Fruit fly (Drosophila melanogaster) whole organism, embryonic: Measurements from ENCODE around the gene TwdlV.

ENCODE experiments used
- Aef1 ChIP-seq: fragments of 200-800 bp; sonication (Bioruptor generic); IDR thresholded peaks from 3 replicates; pipeline ENCODE4 v1.3.6; 2022; ENCODE audit warnings: missing biosample characterization, missing genetic modification characterization
- C15 ChIP-seq: fragments of 200-800 bp; sonication (Bioruptor generic); IDR thresholded peaks from 3 replicates; pipeline ENCODE4 v1.3.6; 2022; ENCODE audit warnings: missing biosample characterization, missing genetic modification characterization
- CG11696 ChIP-seq: fragments of 200-800 bp; sonication (Bioruptor generic); IDR thresholded peaks from 2 replicates; pipeline ENCODE4 v1.3.6; 2022; ENCODE audit warnings: missing biosample characterization, missing genetic modification characterization
- CG12155 ChIP-seq: fragments of 200-800 bp; sonication (Bioruptor generic); optimal IDR thresholded peaks from 3 replicates; lab custom pipeline; 2016; ENCODE audit warnings: missing biosample characterization, missing genetic modification characterization
- CG12769 ChIP-seq: fragments of 200-800 bp; sonication (Bioruptor generic); optimal IDR thresholded peaks from 2 replicates; lab custom pipeline; 2019; ENCODE audit warnings: missing biosample characterization, mild to moderate bottlenecking, missing genetic modification characterization, moderate library complexity
- CG13775 ChIP-seq: fragments of 200-800 bp; sonication (Bioruptor generic); optimal IDR thresholded peaks from 3 replicates; lab custom pipeline; 2017; ENCODE audit warnings: missing biosample characterization, mild to moderate bottlenecking, missing genetic modification characterization
- CG16863 ChIP-seq: fragments of 200-800 bp; sonication (Bioruptor generic); optimal IDR thresholded peaks from 3 replicates; lab custom pipeline; 2016; ENCODE audit warnings: missing biosample characterization, missing genetic modification characterization
- CG17361 ChIP-seq: fragments of 200-800 bp; sonication (Bioruptor generic); IDR thresholded peaks from 3 replicates; pipeline ENCODE4 v1.3.6; 2022; ENCODE audit warnings: missing biosample characterization, missing genetic modification characterization
- CG18764 ChIP-seq: fragments of 200-800 bp; sonication (Bioruptor generic); optimal IDR thresholded peaks from 3 replicates; lab custom pipeline; 2016; ENCODE audit warnings: missing biosample characterization, missing genetic modification characterization
- CG33557 ChIP-seq: fragments of 200-800 bp; sonication (Bioruptor generic); optimal IDR thresholded peaks from 2 replicates; lab custom pipeline; 2019; ENCODE audit warnings: missing biosample characterization, mild to moderate bottlenecking, missing genetic modification characterization, moderate library complexity
- CG42726 ChIP-seq: fragments of 200-800 bp; sonication (Bioruptor generic); IDR thresholded peaks from 2 replicates; pipeline ENCODE4 v1.3.6; 2022; ENCODE audit warnings: missing biosample characterization, missing genetic modification characterization; ENCODE audit not compliant: partially characterized antibody
- CG6175 ChIP-seq: fragments of 200-800 bp; sonication (Bioruptor generic); IDR thresholded peaks from 3 replicates; pipeline ENCODE4 v1.3.6; 2022; ENCODE audit warnings: missing biosample characterization, missing genetic modification characterization
- CG7372 ChIP-seq: fragments of 200-800 bp; sonication (Bioruptor generic); IDR thresholded peaks from 2 replicates; pipeline ENCODE4 v1.3.6; 2022; ENCODE audit warnings: missing biosample characterization, missing genetic modification characterization
- CG7839 ChIP-seq: fragments of 200-800 bp; sonication (Bioruptor generic); optimal IDR thresholded peaks from 3 replicates; lab custom pipeline; 2018; ENCODE audit warnings: missing biosample characterization, mild to moderate bottlenecking, missing genetic modification characterization, moderate library complexity
- CG8281 ChIP-seq: fragments of 200-800 bp; sonication (Bioruptor generic); optimal IDR thresholded peaks from 2 replicates; lab custom pipeline; 2018; ENCODE audit warnings: missing biosample characterization, mild to moderate bottlenecking, missing genetic modification characterization, moderate library complexity
- CHES-1-like ChIP-seq: fragments of 200-800 bp; sonication (Bioruptor generic); optimal IDR thresholded peaks from 2 replicates; lab custom pipeline; 2016; ENCODE audit warnings: missing biosample characterization, missing genetic modification characterization
- Dbx ChIP-seq: fragments of 200-800 bp; sonication (Bioruptor generic); IDR thresholded peaks from 3 replicates; pipeline ENCODE4 v1.3.6; 2022; ENCODE audit warnings: missing biosample characterization, missing genetic modification characterization
- E2f2 ChIP-seq: fragments of 200-800 bp; sonication (Bioruptor generic); IDR thresholded peaks from 2 replicates; pipeline ENCODE4 v1.3.6; 2022; ENCODE audit warnings: missing biosample characterization, missing genetic modification characterization
- Ets97D ChIP-seq: fragments of 200-800 bp; sonication (Bioruptor generic); optimal IDR thresholded peaks from 3 replicates; lab custom pipeline; 2016; ENCODE audit warnings: missing biosample characterization, missing genetic modification characterization
- Fer3 ChIP-seq: fragments of 200-800 bp; sonication (Bioruptor generic); optimal IDR thresholded peaks from 2 replicates; lab custom pipeline; 2018; ENCODE audit warnings: missing biosample characterization, mild to moderate bottlenecking, missing genetic modification characterization, moderate library complexity
- HHEX ChIP-seq: fragments of 200-800 bp; sonication (Bioruptor generic); optimal IDR thresholded peaks from 3 replicates; lab custom pipeline; 2017; ENCODE audit warnings: missing biosample characterization, mild to moderate bottlenecking, missing genetic modification characterization, missing genetic modification reagents
- Hand ChIP-seq: fragments of 200-800 bp; sonication (Bioruptor generic); optimal IDR thresholded peaks from 2 replicates; lab custom pipeline; 2017; ENCODE audit warnings: mild to moderate bottlenecking, missing biosample characterization, missing genetic modification reagents, missing genetic modification characterization
- Hey ChIP-seq: fragments of 200-800 bp; sonication (Bioruptor generic); optimal IDR thresholded peaks from 3 replicates; lab custom pipeline; 2018; ENCODE audit warnings: missing biosample characterization, mild to moderate bottlenecking, missing genetic modification characterization
- Hr3 ChIP-seq: fragments of 200-800 bp; sonication (Bioruptor generic); optimal IDR thresholded peaks from 3 replicates; lab custom pipeline; 2016; ENCODE audit warnings: missing biosample characterization, missing genetic modification characterization
- Med ChIP-seq: fragments of 200-800 bp; sonication (Bioruptor generic); peaks from one replicate; lab custom pipeline; 2016; ENCODE audit warnings: missing biosample characterization, missing genetic modification characterization, mild to moderate bottlenecking, inconsistent platforms, moderate library complexity
- NC2α ChIP-seq: fragments of 200-800 bp; sonication (Bioruptor generic); optimal IDR thresholded peaks from 2 replicates; lab custom pipeline; 2016; ENCODE audit warnings: missing biosample characterization, missing genetic modification characterization
- Ptx1 ChIP-seq: fragments of 200-800 bp; sonication (Bioruptor generic); IDR thresholded peaks from 2 replicates; pipeline ENCODE4 v1.3.6; 2022; ENCODE audit warnings: missing biosample characterization, missing genetic modification characterization
- Vsx1 ChIP-seq: fragments of 200-800 bp; sonication (Bioruptor generic); optimal IDR thresholded peaks from 2 replicates; lab custom pipeline; 2017; ENCODE audit warnings: missing biosample characterization, mild to moderate bottlenecking, missing genetic modification characterization, missing genetic modification reagents
- al ChIP-seq: fragments of 200-800 bp; sonication (Bioruptor generic); IDR thresholded peaks from 2 replicates; pipeline ENCODE4 v1.3.6; 2022; ENCODE audit warnings: missing biosample characterization, missing genetic modification characterization
- bcd ChIP-seq: fragments of 200-800 bp; sonication (Bioruptor generic); optimal IDR thresholded peaks from 2 replicates; lab custom pipeline; 2017; ENCODE audit warnings: missing biosample characterization, mild to moderate bottlenecking, missing genetic modification characterization
- cas ChIP-seq: fragments of 200-800 bp; sonication (Bioruptor generic); IDR thresholded peaks from 2 replicates; pipeline ENCODE4 v1.3.6; 2022; ENCODE audit warnings: missing biosample characterization, missing genetic modification characterization
- cato ChIP-seq: fragments of 200-800 bp; sonication (Bioruptor generic); optimal IDR thresholded peaks from 2 replicates; lab custom pipeline; 2016; ENCODE audit warnings: missing biosample characterization, missing genetic modification characterization, borderline replicate concordance
- crc ChIP-seq: fragments of 200-800 bp; sonication (Bioruptor generic); optimal IDR thresholded peaks from 2 replicates; lab custom pipeline; 2016; ENCODE audit warnings: missing biosample characterization, missing genetic modification characterization
- dmrt99B ChIP-seq: fragments of 200-800 bp; sonication (Bioruptor generic); optimal IDR thresholded peaks from 2 replicates; lab custom pipeline; 2018; ENCODE audit warnings: missing biosample characterization, mild to moderate bottlenecking, missing genetic modification characterization, moderate library complexity
- dpn ChIP-seq, 2 experiments: fragments of 200-800 bp; sonication (Bioruptor generic); optimal IDR thresholded peaks; 3 replicates each; lab custom pipeline; 2016; ENCODE audit warnings: missing biosample characterization in 2 of 2, missing genetic modification characterization in 2 of 2
- gt ChIP-seq: fragments of 200-800 bp; sonication (Bioruptor generic); IDR thresholded peaks from 2 replicates; pipeline ENCODE4 v1.3.6; 2022; ENCODE audit warnings: missing biosample characterization, missing genetic modification characterization
- lmd ChIP-seq: fragments of 200-800 bp; sonication (Bioruptor generic); IDR thresholded peaks from 2 replicates; pipeline ENCODE4 v1.3.6; 2022; ENCODE audit warnings: missing biosample characterization, missing genetic modification characterization
- lov ChIP-seq, 2 experiments: fragments of 200-800 bp in 1 of 2; fragments of >200 bp in 1 of 2; sonication (Bioruptor generic) in 1 of 2; IDR thresholded peaks in 1 of 2; optimal IDR thresholded peaks in 1 of 2; 2 replicates in 1 of 2; 3 replicates in 1 of 2; pipeline versions ENCODE4 v1.3.6 to Lab custom; 2017 to 2022; ENCODE audit warnings: missing biosample characterization in 1 of 2, missing genetic modification characterization in 1 of 2
- luna ChIP-seq: fragments of 200-800 bp; sonication (Bioruptor generic); optimal IDR thresholded peaks from 2 replicates; lab custom pipeline; 2016; ENCODE audit warnings: missing biosample characterization, missing genetic modification characterization
- mam ChIP-seq: fragments of 200-800 bp; sonication (Bioruptor generic); optimal IDR thresholded peaks from 3 replicates; lab custom pipeline; 2016; ENCODE audit warnings: missing biosample characterization, missing genetic modification characterization
- nau ChIP-seq: fragments of 200-800 bp; sonication (Bioruptor generic); optimal IDR thresholded peaks from 3 replicates; lab custom pipeline; 2017; ENCODE audit warnings: missing biosample characterization, mild to moderate bottlenecking, missing genetic modification characterization, missing genetic modification reagents
- nerfin-1 ChIP-seq: fragments of 200-800 bp; sonication (Bioruptor generic); optimal IDR thresholded peaks from 3 replicates; lab custom pipeline; 2019; ENCODE audit warnings: missing biosample characterization, mild to moderate bottlenecking, missing genetic modification characterization, moderate library complexity
- nmo ChIP-seq: fragments of 200-800 bp; sonication (Bioruptor generic); optimal IDR thresholded peaks from 2 replicates; lab custom pipeline; 2018; ENCODE audit warnings: missing biosample characterization, mild to moderate bottlenecking, missing genetic modification characterization, moderate library complexity
- pb ChIP-seq: fragments of 200-800 bp; sonication (Bioruptor generic); optimal IDR thresholded peaks from 3 replicates; lab custom pipeline; 2016; ENCODE audit warnings: missing biosample characterization, missing genetic modification characterization
- phol ChIP-seq: fragments of 200-800 bp; sonication (Bioruptor generic); optimal IDR thresholded peaks from 3 replicates; lab custom pipeline; 2018; ENCODE audit warnings: missing biosample characterization, mild to moderate bottlenecking, missing genetic modification characterization, moderate library complexity
- salm ChIP-seq: fragments of 200-800 bp; sonication (Bioruptor generic); optimal IDR thresholded peaks from 2 replicates; lab custom pipeline; 2018; ENCODE audit warnings: missing biosample characterization, mild to moderate bottlenecking, missing genetic modification characterization
- scrt ChIP-seq: fragments of 200-800 bp; sonication (Bioruptor generic); optimal IDR thresholded peaks from 2 replicates; lab custom pipeline; 2018; ENCODE audit warnings: missing biosample characterization, mild to moderate bottlenecking, missing genetic modification characterization, moderate library complexity
- slou ChIP-seq: fragments of 200-800 bp; sonication (Bioruptor generic); optimal IDR thresholded peaks from 3 replicates; lab custom pipeline; 2016; ENCODE audit warnings: missing biosample characterization, missing genetic modification characterization
- tgo ChIP-seq: fragments of 200-800 bp; sonication (Bioruptor generic); IDR thresholded peaks from 3 replicates; pipeline ENCODE4 v1.3.6; 2022; ENCODE audit warnings: missing biosample characterization, missing genetic modification characterization
- tup ChIP-seq: fragments of 200-800 bp; sonication (Bioruptor generic); optimal IDR thresholded peaks from 2 replicates; lab custom pipeline; 2016; ENCODE audit warnings: missing biosample characterization, mild to moderate bottlenecking, missing genetic modification characterization, moderate library complexity

TwdlV gene

DNA sequence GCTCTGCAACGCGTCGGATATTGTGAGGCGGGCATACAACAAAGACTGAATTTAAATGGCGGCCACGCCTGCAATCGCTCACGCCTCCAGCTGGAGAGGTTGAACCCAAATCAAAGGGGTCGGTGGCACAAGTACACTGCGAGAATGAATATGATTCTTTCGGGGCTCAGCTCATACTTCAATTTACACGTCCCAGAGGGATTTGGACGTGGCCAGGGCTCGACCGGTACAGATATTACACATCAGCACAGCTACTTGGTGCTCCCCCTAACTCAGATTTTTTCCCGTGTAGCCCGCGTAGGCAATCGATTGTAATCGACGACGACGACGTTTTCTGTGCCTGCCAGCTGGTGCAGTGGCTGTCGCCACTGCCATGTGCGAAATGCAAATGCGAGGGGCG lies 40.5 kb upstream of the TwdlV start (continued):
- TF ChIP-seq CG42726 (no peak), gt (peak; percentile 75; the same call in 1 of the 2 replicates), dpn (GFP tag; optimal IDR thresholded peaks at IDR 0.05; lab: Kevin White, UChicago) (peak; percentile 58 to 86), CG12155 (GFP tag; lab: Kevin White, UChicago) (peak; percentile 48), NC2α (GFP tag; lab: Kevin White, UChicago) (peak; percentile 34), CG33557 (no peak), cato (GFP tag; lab: Kevin White, UChicago) (peak; percentile 47), nerfin-1 (tag; lab: Kevin White, UChicago) (peak; percentile 57), CG18764 (GFP tag; lab: Kevin White, UChicago) (peak; percentile 60), CG11696 (GFP tag; lab: Robert Waterston, UW) (peak; percentile 61), lmd (peak; percentile 90), nau (GFP tag; lab: Kevin White, UChicago) (peak; percentile 66), slou (GFP tag; lab: Kevin White, UChicago) (peak; percentile 35), CG12769 (tag; lab: Kevin White, UChicago) (peak; percentile 86), C15 (GFP tag; lab: Robert Waterston, UW) (peak; percentile 45; the same call in 1 of the 3 replicates), CHES-1-like (GFP tag; lab: Kevin White, UChicago) (peak; percentile 39), CG7839 (peak; percentile 84), dmrt99B (peak; percentile 91), salm (peak; percentile 60), CG6175 (GFP tag; lab: Robert Waterston, UW) (peak; percentile 83), tup (GFP tag; lab: Kevin White, UChicago) (peak; percentile 32), CG13775 (peak; percentile 12), crc (GFP tag; lab: Kevin White, UChicago) (peak; percentile 32), mam (GFP tag; lab: Kevin White, UChicago) (peak; percentile 66), Ets97D (GFP tag; lab: Kevin White, UChicago) (no peak), cas (no peak), phol (tag; lab: Kevin White, UChicago) (peak; percentile 77), Hey (tag; lab: Kevin White, UChicago) (peak; percentile 16), HHEX (peak; percentile 81), luna (GFP tag; lab: Kevin White, UChicago) (no peak), Med (GFP tag; lab: Kevin White, UChicago) (peak; percentile 98), Hand (GFP tag; lab: Kevin White, UChicago) (no peak), Hr3 (GFP tag; lab: Kevin White, UChicago) (peak; percentile 70), Fer3 (tag; lab: Kevin White, UChicago) (peak; percentile 64), CG7372 (GFP tag; lab: Robert Waterston, UW) (peak; percentile 85), Ptx1 (GFP tag; lab: Robert Waterston, UW) (peak; percentile 94), E2f2 (GFP tag; lab: Robert Waterston, UW) (peak; percentile 52), CG16863 (GFP tag; lab: Kevin White, UChicago) (peak; percentile 74), CG17361 (GFP tag; lab: Robert Waterston, UW) (peak; percentile 68; the same call in 1 of the 3 replicates), CG8281 (tag; lab: Kevin White, UChicago) (peak; percentile 36), lov (optimal IDR thresholded peaks at IDR 0.05; lab: Kevin White, UChicago) (no peak), lov (GFP tag; IDR thresholded peaks at IDR 0.05; lab: Robert Waterston, UW) (peak; percentile 86), bcd (GFP tag; lab: Kevin White, UChicago) (peak; percentile 76), tgo (GFP tag; lab: Robert Waterston, UW) (peak; percentile 90), nmo (GFP tag; lab: Kevin White, UChicago) (peak; percentile 80), Dbx (GFP tag; lab: Robert Waterston, UW) (peak; percentile 51; the same call in 1 of the 3 replicates), al (GFP tag; lab: Robert Waterston, UW) (peak; percentile 68), Aef1 (peak; percentile 90), scrt (peak; percentile 22), Vsx1 (GFP tag; lab: Kevin White, UChicago) (peak; percentile 32), pb (GFP tag; lab: Kevin White, UChicago) (peak; percentile 76)
